Worm (Caenorhabditis elegans): Measurements from ENCODE around the gene math-38.

DNA sequence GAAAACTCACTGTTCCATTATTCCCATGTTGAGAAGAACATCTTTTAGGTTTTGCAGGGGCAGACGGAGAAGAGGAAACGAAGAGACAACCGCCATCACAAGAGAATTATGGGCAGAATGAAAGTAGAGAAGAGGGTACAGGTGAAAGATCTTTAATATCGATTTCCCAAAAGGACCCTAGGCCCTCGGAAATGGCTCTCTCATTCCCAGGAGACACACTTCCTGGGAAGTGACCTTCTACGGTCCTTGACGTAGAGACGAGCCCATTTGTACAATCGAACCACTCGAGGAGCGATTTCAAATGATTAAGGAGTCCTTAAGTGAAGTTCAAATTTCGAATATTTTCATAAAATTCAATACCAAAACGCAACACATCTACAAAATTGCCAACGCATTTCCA is 8.8 kb downstream of the math-38 start, which contains the start of gene fbxb-46:
- no peak for TF ChIP-seq him-1 (tag; optimal IDR thresholded peaks at IDR 0.05)
- TF ChIP-seq W03F9.2 (tag; optimal IDR thresholded peaks at IDR 0.05) = no peak
- TF ChIP-seq dao-5 (tag; optimal IDR thresholded peaks at IDR 0.05) = no peak
